Fruit fly (Drosophila melanogaster): ENCODE results near the gene CG10979.

dm6 chr3R:5801703-5802436 is 7.4 kb downstream of the CG10979 start, which contains the start of gene CG11000:
- TF ChIP-seq Hr39 (GFP tag; optimal IDR thresholded peaks at IDR 0.05) (no peak), CG6808 (GFP tag; optimal IDR thresholded peaks at IDR 0.05) (no peak), dac (GFP tag; optimal IDR thresholded peaks at IDR 0.05) (no peak), Blimp-1 (GFP tag; optimal IDR thresholded peaks at IDR 0.05) (no peak), dsx (GFP tag; optimal IDR thresholded peaks at IDR 0.05; ENCODE audit: poor library complexity, severe bottlenecking) (no peak), salr (GFP tag; optimal IDR thresholded peaks at IDR 0.05) (no peak), CG16779 (tag; optimal IDR thresholded peaks at IDR 0.05) (no peak), cyc (GFP tag; optimal IDR thresholded peaks at IDR 0.05) (no peak)
